Worm (Caenorhabditis elegans) whole organism, L4/young adult: ENCODE results near the gene C23H3.5.

Experiments
- W03F9.2 ChIP-seq: fragments of 150-350 bp; optimal IDR thresholded peaks from 2 replicates; lab custom pipeline; 2014; ENCODE audit warnings: missing biosample characterization, missing genetic modification characterization
- him-1 ChIP-seq: sonication (generic microtip); optimal IDR thresholded peaks from 2 replicates; lab custom pipeline; 2016; ENCODE audit warnings: missing genotype, missing genetic modification reagents, missing genetic modification characterization, missing compliant biosample characterization

DNA sequence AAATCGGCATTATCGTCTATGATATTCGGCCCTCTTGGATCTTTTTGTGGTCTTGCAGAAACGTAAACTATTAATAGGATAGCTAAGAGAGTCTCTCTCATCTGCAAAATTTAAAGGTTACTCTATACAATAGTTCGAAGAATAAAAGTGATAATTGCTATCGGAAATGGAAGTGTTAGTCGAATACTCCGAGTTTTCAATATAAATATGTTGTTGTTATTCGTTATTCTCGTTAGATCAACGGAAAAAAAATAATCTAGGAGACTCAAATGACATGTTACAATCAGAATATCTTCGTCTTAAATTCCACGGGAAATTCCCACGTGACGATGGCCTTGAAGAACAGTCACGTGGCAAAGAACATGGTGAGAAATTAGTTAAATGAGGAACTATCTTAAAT lies 7.8 kb downstream of the C23H3.5 start, which contains the start of gene tre-5:
- TF ChIP-seq him-1 (tag; lab: Kevin White, UChicago): no peak
- TF ChIP-seq W03F9.2: no peak
